Fruit fly (Drosophila melanogaster): ENCODE results near the gene CG13813.

The CG13813 gene

DNA sequence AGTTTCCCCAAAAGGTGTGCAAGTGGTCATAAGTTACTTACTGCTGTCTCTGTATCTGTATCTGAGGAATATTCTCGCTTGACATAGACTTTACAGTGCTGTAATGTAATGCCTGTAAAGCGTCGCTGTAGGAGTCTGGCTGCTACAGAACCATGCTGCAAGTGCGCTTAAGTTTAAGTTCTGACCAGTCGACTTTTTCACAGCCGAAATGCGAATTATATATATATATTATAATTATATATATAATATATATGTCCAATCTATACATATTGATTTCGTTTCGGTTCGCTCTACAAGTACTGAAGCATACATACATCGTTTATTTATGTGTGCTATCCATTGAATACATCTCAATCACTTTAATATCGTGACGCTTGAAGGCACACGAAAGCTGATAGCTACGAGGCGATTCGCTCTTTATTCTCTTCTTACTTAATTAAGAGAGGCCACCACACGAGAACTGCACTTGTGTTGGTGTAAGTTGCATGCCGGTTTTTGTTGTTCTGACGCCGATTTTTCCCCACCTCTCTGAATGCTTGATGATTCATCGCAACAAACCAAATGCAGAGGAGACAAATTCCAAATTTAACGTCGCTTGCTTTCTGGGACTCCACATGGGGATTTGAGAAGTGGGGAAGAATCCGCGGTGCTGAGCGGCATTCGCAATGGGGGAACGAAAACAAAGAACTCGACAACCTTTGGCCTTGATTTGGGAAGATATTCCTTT lies 45.0 kb upstream of the CG13813 start:
- TF ChIP-seq CG10348 (GFP tag; IDR thresholded peaks at IDR 0.05) (no peak), gl (tag; optimal IDR thresholded peaks at IDR 0.05) (no peak), Pif1A (GFP tag; optimal IDR thresholded peaks at IDR 0.05) (no peak), CG9948 (tag; optimal IDR thresholded peaks at IDR 0.05) (no peak), CG34367 (tag; optimal IDR thresholded peaks at IDR 0.05) (peak; percentile 29), Pif1B (GFP tag; optimal IDR thresholded peaks at IDR 0.05) (no peak), CG8159 (tag; optimal IDR thresholded peaks at IDR 0.05) (peak; percentile 2), Ets98B (GFP tag; IDR thresholded peaks at IDR 0.05) (peak; percentile 23; the same call in 1 of the 2 replicates), CG32121 (GFP tag; IDR thresholded peaks at IDR 0.05) (no peak), CG17806 (tag; optimal IDR thresholded peaks at IDR 0.05) (peak; percentile 11), CG13204 (GFP tag; optimal IDR thresholded peaks at IDR 0.05) (peak; percentile 70), EcR (GFP tag; optimal IDR thresholded peaks at IDR 0.05) (peak; percentile 74), D1 (tag; optimal IDR thresholded peaks at IDR 0.05) (no peak), CG4496 (GFP tag; IDR thresholded peaks at IDR 0.05) (no peak), CG15710 (tag; optimal IDR thresholded peaks at IDR 0.05) (peak; percentile 4)

DNA sequence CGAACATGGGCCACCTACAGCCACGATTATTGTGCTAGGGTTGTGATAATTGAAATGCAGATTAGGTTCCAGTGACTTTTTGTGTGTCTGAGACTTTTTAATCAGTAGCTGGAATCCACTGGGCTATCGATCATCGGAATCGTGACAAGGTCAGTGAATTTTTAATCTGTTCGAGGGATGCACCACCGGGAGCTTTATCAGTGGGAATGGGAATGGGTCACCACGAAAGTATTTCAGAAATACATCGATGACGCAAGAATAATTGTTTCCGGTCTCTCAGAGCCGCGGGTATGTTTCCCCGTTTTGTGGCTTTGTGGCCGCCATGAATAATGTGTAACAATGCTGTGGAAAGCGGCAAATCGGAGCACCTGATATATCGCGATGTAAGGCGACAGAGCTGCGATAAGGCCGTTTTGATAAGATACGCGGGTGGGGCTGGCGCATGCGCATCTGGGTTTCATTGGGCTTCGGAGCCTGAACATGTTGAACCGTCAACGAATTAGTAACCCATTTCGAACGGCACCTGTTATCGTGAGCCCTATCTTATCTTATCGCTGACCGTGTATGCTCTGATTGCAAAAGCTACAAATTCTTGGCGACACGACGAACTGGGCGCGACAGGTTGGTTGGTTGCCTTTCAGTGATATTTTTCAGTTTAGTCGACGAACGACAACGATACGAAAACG lies 43.4 kb upstream of the CG13813 start, which contains the start of gene Ssk:
Ssk (plus strand) TSS at position 638 of the 686 bp plus-strand sequence.
- TF ChIP-seq CG32121 (GFP tag; IDR thresholded peaks at IDR 0.05) (no peak), Pif1B (GFP tag; optimal IDR thresholded peaks at IDR 0.05) (peak; percentile 3), CG15710 (tag; optimal IDR thresholded peaks at IDR 0.05) (no peak), CG12605 (GFP tag; IDR thresholded peaks at IDR 0.05) (0 out of 2 replicates have a peak, but pooled peaks have one; percentile 13), fd96Ca (GFP tag; IDR thresholded peaks at IDR 0.05) (peak; percentile 55; the same call in 1 of the 3 replicates), EcR (GFP tag; optimal IDR thresholded peaks at IDR 0.05) (peak; percentile 20), CG8301 (tag; optimal IDR thresholded peaks at IDR 0.05) (no peak), Ets98B (GFP tag; IDR thresholded peaks at IDR 0.05) (peak; percentile 32; the same call in 1 of the 2 replicates)

DNA sequence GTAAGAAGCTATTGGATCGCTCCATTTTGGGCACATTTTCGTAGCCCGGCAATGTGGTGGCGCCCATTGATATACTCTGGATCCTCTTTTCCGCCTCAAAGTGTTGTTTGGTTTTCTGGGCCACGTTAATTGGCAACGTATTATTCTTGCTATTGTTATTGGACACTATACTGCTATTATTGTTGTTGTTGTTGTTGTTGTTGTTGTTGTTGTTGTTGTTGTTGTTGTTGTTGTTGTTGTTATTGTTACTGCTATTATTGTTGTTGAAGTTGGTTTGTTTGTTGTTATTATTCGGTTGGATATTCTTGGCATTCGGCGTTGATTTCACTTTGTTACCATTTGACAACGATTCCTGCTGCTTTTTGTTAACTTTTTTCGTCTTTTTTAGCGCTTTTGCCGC lies 39.6 kb upstream of the CG13813 start:
- TF ChIP-seq CG9948 (tag; optimal IDR thresholded peaks at IDR 0.05) (no peak), Snoo (tag; optimal IDR thresholded peaks at IDR 0.05) (no peak), CG13204 (GFP tag; optimal IDR thresholded peaks at IDR 0.05) (no peak), CG17806 (tag; optimal IDR thresholded peaks at IDR 0.05) (no peak), CG15710 (tag; optimal IDR thresholded peaks at IDR 0.05) (no peak), EcR (GFP tag; optimal IDR thresholded peaks at IDR 0.05) (no peak), CG32121 (GFP tag; IDR thresholded peaks at IDR 0.05) (no peak), Pif1B (GFP tag; optimal IDR thresholded peaks at IDR 0.05) (no peak), CG14655 (GFP tag; optimal IDR thresholded peaks at IDR 0.05) (no peak), CG34367 (tag; optimal IDR thresholded peaks at IDR 0.05) (no peak), CG8301 (tag; optimal IDR thresholded peaks at IDR 0.05) (no peak), fd96Ca (GFP tag; IDR thresholded peaks at IDR 0.05) (no peak), D1 (tag; optimal IDR thresholded peaks at IDR 0.05) (no peak), Pif1A (GFP tag; optimal IDR thresholded peaks at IDR 0.05) (no peak), CG4496 (GFP tag; IDR thresholded peaks at IDR 0.05) (no peak)

DNA sequence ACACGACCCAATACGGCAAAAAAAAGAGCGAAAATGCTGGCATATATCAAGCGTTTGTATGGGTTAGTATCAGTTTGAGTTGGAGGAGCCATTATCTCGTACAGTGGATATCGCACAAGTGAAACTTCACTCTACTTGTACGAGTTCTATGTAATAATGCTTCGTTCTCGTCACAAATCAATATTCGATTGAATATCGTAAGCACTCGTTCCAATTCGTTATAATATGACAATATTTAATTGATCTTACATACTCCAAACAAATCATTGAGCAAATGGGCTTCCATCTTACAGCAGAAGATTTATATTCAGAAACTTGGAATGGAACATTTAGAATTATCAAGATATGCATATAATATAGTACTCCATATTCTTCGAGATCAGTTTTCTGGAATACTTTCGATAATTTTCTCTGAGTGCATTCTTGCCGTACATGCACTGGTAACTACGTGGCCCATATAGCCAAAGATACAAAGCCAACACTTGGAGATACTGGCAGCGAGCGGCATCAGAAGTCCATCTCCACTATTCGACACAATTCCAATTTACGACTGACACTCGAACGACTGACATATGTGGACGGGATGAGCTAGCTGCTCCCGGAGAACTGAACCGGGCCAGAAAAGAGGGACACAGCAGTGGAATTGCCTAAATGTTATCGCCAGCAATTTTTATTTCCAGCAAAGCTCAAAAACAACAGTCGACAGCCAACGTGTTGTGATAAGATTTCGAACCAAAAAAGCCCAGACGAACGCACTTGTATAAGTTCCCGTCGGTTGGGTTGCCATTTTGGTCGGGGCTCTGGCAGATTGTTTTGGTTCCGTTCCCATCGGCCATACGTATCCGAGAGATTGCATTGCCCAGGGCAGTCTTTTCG lies 38.4 kb upstream of the CG13813 start:
- no peak for TF ChIP-seq EcR (GFP tag; optimal IDR thresholded peaks at IDR 0.05)
- TF ChIP-seq CG10348 (GFP tag; IDR thresholded peaks at IDR 0.05): no peak
- no peak for TF ChIP-seq rn (GFP tag; IDR thresholded peaks at IDR 0.05)
- no peak for TF ChIP-seq Pif1A (GFP tag; optimal IDR thresholded peaks at IDR 0.05)
- no peak for TF ChIP-seq CG9948 (tag; optimal IDR thresholded peaks at IDR 0.05)
- TF ChIP-seq fd96Ca (GFP tag; IDR thresholded peaks at IDR 0.05): no peak
- no peak for TF ChIP-seq D1 (tag; optimal IDR thresholded peaks at IDR 0.05)
- TF ChIP-seq CG13204 (GFP tag; optimal IDR thresholded peaks at IDR 0.05): no peak
- peak; percentile 6 for TF ChIP-seq CG15710 (tag; optimal IDR thresholded peaks at IDR 0.05)
- TF ChIP-seq CG4496 (GFP tag; IDR thresholded peaks at IDR 0.05): no peak
- TF ChIP-seq CG32121 (GFP tag; IDR thresholded peaks at IDR 0.05): no peak
- no peak for TF ChIP-seq CG12605 (GFP tag; IDR thresholded peaks at IDR 0.05)
- TF ChIP-seq CG34367 (tag; optimal IDR thresholded peaks at IDR 0.05): no peak
- no peak for TF ChIP-seq CG17806 (tag; optimal IDR thresholded peaks at IDR 0.05)
- TF ChIP-seq CG14655 (GFP tag; optimal IDR thresholded peaks at IDR 0.05): peak; percentile 47
- peak; percentile 16 for TF ChIP-seq CG8159 (tag; optimal IDR thresholded peaks at IDR 0.05)
- TF ChIP-seq CG8301 (tag; optimal IDR thresholded peaks at IDR 0.05): no peak
- no peak for TF ChIP-seq gl (tag; optimal IDR thresholded peaks at IDR 0.05)
- no peak for TF ChIP-seq Ets98B (GFP tag; IDR thresholded peaks at IDR 0.05)

DNA sequence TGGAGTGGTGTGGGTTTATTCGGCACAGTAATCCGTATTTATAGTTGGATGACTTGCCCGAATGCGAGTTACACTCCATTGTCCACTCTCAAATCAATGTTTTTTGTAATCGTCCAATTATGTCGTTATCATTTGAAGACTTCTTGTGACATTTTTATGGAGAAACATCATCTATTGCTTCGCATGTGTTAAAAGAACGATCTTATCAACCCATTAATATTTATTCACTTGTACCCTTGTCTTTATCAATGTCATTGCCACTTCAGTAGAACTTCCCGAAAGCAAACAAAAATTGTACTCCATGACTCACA lies 37.8 kb upstream of the CG13813 start:
- TF ChIP-seq CG9948 (tag; optimal IDR thresholded peaks at IDR 0.05): no peak

Data from whole organism, pupa.